Fruit fly (Drosophila melanogaster): Measurements from ENCODE around the gene AdamTS-B.
A peak's percentile ranks its signal among the peaks of the same experiment; 100 is the strongest.

AdamTS-B gene

DNA sequence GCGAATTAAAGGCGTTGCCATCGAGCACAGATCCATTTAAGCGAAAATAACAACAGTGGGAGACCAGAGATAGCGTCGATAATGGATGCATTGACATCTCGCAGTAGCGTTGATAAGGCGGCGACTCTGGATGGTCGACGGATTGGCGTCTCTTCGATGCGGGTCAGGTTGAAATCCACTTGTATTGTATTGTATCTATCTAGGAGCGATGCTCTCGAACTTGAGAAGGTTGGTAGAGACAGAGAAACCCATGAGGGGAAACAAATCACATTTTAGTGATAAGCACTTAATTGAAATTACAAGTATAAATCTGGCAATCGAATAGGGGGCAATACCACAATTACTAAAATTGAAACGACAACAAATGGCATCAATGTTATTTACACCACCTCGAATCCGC is 25.2 kb downstream of the AdamTS-B start:
- TF ChIP-seq al (GFP tag; IDR thresholded peaks at IDR 0.05) (no peak), salm (tag; optimal IDR thresholded peaks at IDR 0.05) (no peak), Bdp1 (GFP tag; optimal IDR thresholded peaks at IDR 0.05) (no peak), lola (GFP tag; optimal IDR thresholded peaks at IDR 0.05) (no peak), Xrp1 (GFP tag; IDR thresholded peaks at IDR 0.05) (no peak), CG12236 (GFP tag; optimal IDR thresholded peaks at IDR 0.05) (no peak), CG4854 (GFP tag; optimal IDR thresholded peaks at IDR 0.05) (no peak), Aef1 (GFP tag; IDR thresholded peaks at IDR 0.05) (no peak), CG12391 (tag; optimal IDR thresholded peaks at IDR 0.05) (no peak), Ets97D (GFP tag; optimal IDR thresholded peaks at IDR 0.05) (no peak), CG3726 (GFP tag; IDR thresholded peaks at IDR 0.05) (no peak), CHES-1-like (GFP tag; optimal IDR thresholded peaks at IDR 0.05) (no peak), toy (GFP tag; IDR thresholded peaks at IDR 0.05) (no peak), tin (GFP tag; optimal IDR thresholded peaks at IDR 0.05) (no peak), Jarid2 (GFP tag; optimal IDR thresholded peaks at IDR 0.05) (no peak), CG15479 (GFP tag; optimal IDR thresholded peaks at IDR 0.05) (no peak), ci (GFP tag; IDR thresholded peaks at IDR 0.05) (no peak), Dref (GFP tag; IDR thresholded peaks at IDR 0.05) (no peak)

DNA sequence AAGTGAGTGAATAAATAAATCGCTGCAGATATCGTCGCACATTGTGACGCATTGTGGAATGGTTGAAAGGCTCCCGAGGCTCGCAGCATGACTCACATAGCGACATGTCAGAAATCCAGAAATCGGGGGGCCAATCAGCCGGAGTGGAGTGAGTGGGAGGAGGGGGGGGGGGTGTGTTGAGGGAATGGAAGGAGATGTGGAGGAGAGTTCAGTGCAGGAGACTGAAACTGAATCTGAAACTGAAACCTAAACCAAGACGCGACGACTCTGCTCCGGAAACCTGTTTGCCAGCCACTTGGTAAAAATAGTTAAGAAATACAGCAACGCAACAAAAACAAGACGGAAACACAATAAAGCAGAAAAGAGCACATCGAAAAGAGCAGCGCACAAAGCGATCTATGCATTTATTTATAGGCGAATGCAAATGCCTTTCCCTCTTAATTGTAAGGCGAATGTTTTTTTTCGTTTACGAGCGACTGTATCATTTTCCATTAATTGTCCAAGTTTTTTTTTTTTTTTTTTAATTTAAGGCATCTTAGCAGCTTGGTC is 25.9 kb downstream of the AdamTS-B start:
- TF ChIP-seq HmgZ (tag; optimal IDR thresholded peaks at IDR 0.05): no peak
- no peak for TF ChIP-seq gsb-n (tag; optimal IDR thresholded peaks at IDR 0.05)
- TF ChIP-seq Blimp-1 (GFP tag; optimal IDR thresholded peaks at IDR 0.05): peak; percentile 2
- TF ChIP-seq nom (GFP tag; optimal IDR thresholded peaks at IDR 0.05): peak; percentile 66
- no peak for TF ChIP-seq CG15073 (GFP tag; optimal IDR thresholded peaks at IDR 0.05)
- 0 out of 4 replicates have a peak, but pooled peaks have one; percentile 18 for TF ChIP-seq chinmo (GFP tag; IDR thresholded peaks at IDR 0.05; ENCODE audit: partially characterized antibody)
- TF ChIP-seq otp (GFP tag; IDR thresholded peaks at IDR 0.05): no peak
- no peak for TF ChIP-seq ash1 (GFP tag; optimal IDR thresholded peaks at IDR 0.05)
- TF ChIP-seq crol (GFP tag; IDR thresholded peaks at IDR 0.05): peak; percentile 67
- no peak for TF ChIP-seq org-1 (GFP tag; optimal IDR thresholded peaks at IDR 0.05)

DNA sequence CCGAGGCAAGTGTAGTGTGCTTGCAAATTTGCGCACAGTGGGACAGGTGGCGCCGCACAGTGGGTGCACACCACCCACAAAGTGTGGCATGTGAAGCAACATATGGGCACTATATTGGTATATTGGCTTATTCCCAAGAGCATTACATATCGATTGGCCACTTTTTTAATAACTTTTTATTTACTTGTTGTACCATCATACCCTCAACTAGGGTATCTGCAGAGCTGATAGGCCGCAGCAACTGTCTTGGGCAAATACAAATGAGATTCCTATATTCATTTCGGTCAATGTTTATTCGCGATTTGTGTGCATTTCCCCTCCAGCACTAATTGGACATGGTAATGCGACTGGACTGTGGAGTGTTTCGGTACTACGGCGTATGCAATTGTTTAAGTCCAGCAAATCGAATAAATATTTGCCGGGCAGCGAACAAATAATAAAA is 26.4 kb downstream of the AdamTS-B start:
- TF ChIP-seq CG16779 (GFP tag; IDR thresholded peaks at IDR 0.05) (no peak), org-1 (GFP tag; optimal IDR thresholded peaks at IDR 0.05) (peak; percentile 46), CG18619 (GFP tag; optimal IDR thresholded peaks at IDR 0.05) (peak; percentile 31), psq (GFP tag; optimal IDR thresholded peaks at IDR 0.05) (no peak), sc (optimal IDR thresholded peaks at IDR 0.05) (no peak), sc (GFP tag; optimal IDR thresholded peaks at IDR 0.05) (peak; percentile 65), E2f1 (GFP tag; IDR thresholded peaks at IDR 0.05) (0 out of 2 replicates have a peak, but pooled peaks have one; percentile 25), disco-r (GFP tag; optimal IDR thresholded peaks at IDR 0.05) (peak; percentile 15), CG4424 (GFP tag; optimal IDR thresholded peaks at IDR 0.05) (peak; percentile 42), HmgD (GFP tag; optimal IDR thresholded peaks at IDR 0.05) (no peak), CG10654 (GFP tag; optimal IDR thresholded peaks at IDR 0.05) (peak; percentile 48), unc-4 (GFP tag; IDR thresholded peaks at IDR 0.05; ENCODE audit: partially characterized antibody) (no peak), gce (GFP tag; IDR thresholded peaks at IDR 0.05) (no peak), CG9437 (GFP tag; optimal IDR thresholded peaks at IDR 0.05) (no peak), schlank (tag; optimal IDR thresholded peaks at IDR 0.05) (no peak), ato (GFP tag; IDR thresholded peaks at IDR 0.05; ENCODE audit: partially characterized antibody) (no peak), CG17186 (GFP tag; optimal IDR thresholded peaks at IDR 0.05) (peak; percentile 42), shn (GFP tag; optimal IDR thresholded peaks at IDR 0.05) (peak; percentile 18), Abd-B (GFP tag; optimal IDR thresholded peaks at IDR 0.05) (peak; percentile 29), CG11093 (GFP tag; IDR thresholded peaks at IDR 0.05) (peak; percentile 51; the same call in 1 of the 3 replicates), CG11398 (GFP tag; optimal IDR thresholded peaks at IDR 0.05) (peak; percentile 55), CG17359 (tag; optimal IDR thresholded peaks at IDR 0.05) (peak; percentile 64), zfh2 (GFP tag; optimal IDR thresholded peaks at IDR 0.05) (peak; percentile 10)
